Fruit fly (Drosophila melanogaster): ENCODE results near the gene Syx17.

Syx17 gene

dm6 chr3L:4389104-4389503, 14.2 kb upstream of the Syx17 start (continued):
- TF ChIP-seq unpg (GFP tag; optimal IDR thresholded peaks at IDR 0.05) (no peak), ken (GFP tag; IDR thresholded peaks at IDR 0.05) (no peak), cato (GFP tag; optimal IDR thresholded peaks at IDR 0.05; ENCODE audit: borderline replicate concordance) (no peak), CG14965 (GFP tag; optimal IDR thresholded peaks at IDR 0.05; ENCODE audit: borderline replicate concordance) (no peak), Ada2b (GFP tag; IDR thresholded peaks at IDR 0.05) (no peak), nmo (GFP tag; optimal IDR thresholded peaks at IDR 0.05) (peak; percentile 5), CG6654 (GFP tag; optimal IDR thresholded peaks at IDR 0.05) (no peak), CG30403 (GFP tag; optimal IDR thresholded peaks at IDR 0.05) (no peak), CG14860 (GFP tag; IDR thresholded peaks at IDR 0.05; ENCODE audit: partially characterized antibody) (no peak), trh (GFP tag; optimal IDR thresholded peaks at IDR 0.05) (no peak), dm (GFP tag; optimal IDR thresholded peaks at IDR 0.05) (no peak), NFAT (GFP tag; IDR thresholded peaks at IDR 0.05) (no peak), CG4404 (GFP tag; IDR thresholded peaks at IDR 0.05) (no peak), CG10979 (tag; optimal IDR thresholded peaks at IDR 0.05) (peak; percentile 1), GATAe (GFP tag; conservative IDR thresholded peaks at IDR 0.05) (no peak), Doc3 (GFP tag; IDR thresholded peaks at IDR 0.05; ENCODE audit: partially characterized antibody) (no peak), Oaz (GFP tag; IDR thresholded peaks at IDR 0.05) (no peak), CTCF (GFP tag; optimal IDR thresholded peaks at IDR 0.05) (no peak), CG17802 (tag; optimal IDR thresholded peaks at IDR 0.05) (no peak), Blimp-1 (GFP tag; optimal IDR thresholded peaks at IDR 0.05) (peak; percentile 42), Sry-β (GFP tag; optimal IDR thresholded peaks at IDR 0.05) (no peak), sens (GFP tag) (peak; percentile 51), sima (GFP tag; optimal IDR thresholded peaks at IDR 0.05) (no peak), Ets65A (GFP tag) (peak; percentile 62), Hr51 (GFP tag; optimal IDR thresholded peaks at IDR 0.05) (peak in 1 of 2 experiments; percentile 38), grau (tag; optimal IDR thresholded peaks at IDR 0.05) (no peak), caup (GFP tag; optimal IDR thresholded peaks at IDR 0.05; ENCODE audit: severe bottlenecking) (no peak), HLHmδ (GFP tag; optimal IDR thresholded peaks at IDR 0.05) (no peak), MESR4 (GFP tag; optimal IDR thresholded peaks at IDR 0.05) (no peak), CG17359 (tag; optimal IDR thresholded peaks at IDR 0.05) (peak; percentile 3), CG8388 (GFP tag; optimal IDR thresholded peaks at IDR 0.05) (no peak), CG10321 (GFP tag; IDR thresholded peaks at IDR 0.05) (no peak), CG6689 (GFP tag; IDR thresholded peaks at IDR 0.05) (0 out of 2 replicates have a peak, but pooled peaks have one; percentile 15), CG16779 (GFP tag; IDR thresholded peaks at IDR 0.05) (no peak), CG13775 (GFP tag; optimal IDR thresholded peaks at IDR 0.05) (no peak), sob (GFP tag; IDR thresholded peaks at IDR 0.05) (no peak), CG15696 (tag; optimal IDR thresholded peaks at IDR 0.05) (no peak), gem (tag; optimal IDR thresholded peaks at IDR 0.05) (peak; percentile 1), CG32767 (GFP tag; IDR thresholded peaks at IDR 0.05) (no peak), CG13287 (GFP tag; IDR thresholded peaks at IDR 0.05; ENCODE audit: partially characterized antibody) (no peak), Lhr (GFP tag; optimal IDR thresholded peaks at IDR 0.05) (no peak), CG31441 (GFP tag; IDR thresholded peaks at IDR 0.05) (peak; percentile 14; the same call in 1 of the 2 replicates), Xrp1 (GFP tag; IDR thresholded peaks at IDR 0.05) (0 out of 2 replicates have a peak, but pooled peaks have one; percentile 13), CG4282 (GFP tag; optimal IDR thresholded peaks at IDR 0.05) (no peak), repo (GFP tag; optimal IDR thresholded peaks at IDR 0.05) (no peak), CG18262 (tag; optimal IDR thresholded peaks at IDR 0.05) (peak; percentile 11), CG2889 (GFP tag; IDR thresholded peaks at IDR 0.05) (no peak), CG8478 (optimal IDR thresholded peaks at IDR 0.05) (no peak), bsh (GFP tag; optimal IDR thresholded peaks at IDR 0.05) (peak in 1 of 2 experiments; percentile 47), CG2712 (tag; optimal IDR thresholded peaks at IDR 0.05) (peak; percentile 17)
